Fruit fly (Drosophila melanogaster): ENCODE results near the gene lectin-24Db.

lectin-24Db gene

DNA sequence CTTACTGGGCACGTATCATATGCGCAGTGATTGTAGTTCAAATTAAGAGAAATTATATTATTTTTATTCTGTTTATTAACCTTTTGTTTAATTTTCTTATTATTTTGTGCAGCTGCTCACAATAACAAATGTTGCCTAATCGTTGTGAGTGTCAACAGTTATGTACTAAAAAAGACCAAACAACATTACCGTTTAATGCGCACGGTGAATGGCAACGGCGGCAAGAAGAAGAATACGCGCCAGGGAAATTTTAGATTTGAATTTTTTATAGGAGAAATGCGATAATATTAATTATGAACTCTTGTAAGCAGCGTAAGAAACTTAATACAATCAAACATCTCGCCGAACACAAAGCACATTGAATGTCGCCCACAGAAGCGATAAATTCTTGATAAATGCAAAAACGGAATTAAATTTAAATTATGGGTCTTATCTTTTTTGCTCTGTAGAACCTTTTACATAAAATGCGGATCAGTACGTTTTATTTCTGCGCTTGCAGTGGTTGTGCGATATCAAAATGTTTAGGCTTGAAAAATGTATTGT, at the start of gene lectin-24Db, which contains the start of gene Tbcc:
Gene lectin-24Db (plus strand): TSS at position 493 of the 543 bp plus-strand sequence.
Gene Tbcc (minus strand): TSS at position 163 of the 543 bp plus-strand sequence.
- TF ChIP-seq CG17801 (GFP tag; optimal IDR thresholded peaks at IDR 0.05; ENCODE audit: partially characterized antibody): no peak

DNA sequence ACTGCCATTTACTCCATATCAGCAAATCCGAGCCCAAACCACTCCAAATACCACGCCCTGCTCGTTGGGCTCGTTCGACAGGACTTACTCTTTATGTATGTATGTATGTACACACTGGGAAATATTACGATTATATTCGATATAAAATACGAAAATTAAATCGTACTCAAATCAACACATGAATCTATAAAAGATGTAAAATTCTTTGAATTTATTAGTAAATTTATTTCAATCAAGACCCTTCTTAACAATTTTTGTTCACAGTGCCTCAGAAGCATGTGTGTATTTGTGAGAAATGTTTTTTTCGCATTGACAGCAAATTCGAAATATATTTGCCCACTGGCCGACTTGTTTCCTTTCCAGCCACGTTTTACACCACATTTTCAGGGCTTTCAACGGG, 41.6 kb upstream of the lectin-24Db start:
- no peak for TF ChIP-seq CG17801 (GFP tag; optimal IDR thresholded peaks at IDR 0.05; ENCODE audit: partially characterized antibody)

dm6 chr2L:4148979-4149378, 38.9 kb upstream of the lectin-24Db start, which contains the start of gene CG2955:
TSS of gene CG2955 (plus strand) at chr2L:4149279.
- TF ChIP-seq CG17801 (GFP tag; optimal IDR thresholded peaks at IDR 0.05; ENCODE audit: partially characterized antibody): no peak

- no peak for TF ChIP-seq CG17801 (GFP tag; optimal IDR thresholded peaks at IDR 0.05; ENCODE audit: partially characterized antibody)
Measured at dm6 chr2L:4166034-4166433, 21.9 kb upstream of the lectin-24Db start, which contains the start of gene Or24a. TSS of gene Or24a (minus strand) at chr2L:4166134.

dm6 chr2L:4179386-4179785, 8.5 kb upstream of the lectin-24Db start:
- TF ChIP-seq CG17801 (GFP tag; optimal IDR thresholded peaks at IDR 0.05; ENCODE audit: partially characterized antibody): no peak

DNA sequence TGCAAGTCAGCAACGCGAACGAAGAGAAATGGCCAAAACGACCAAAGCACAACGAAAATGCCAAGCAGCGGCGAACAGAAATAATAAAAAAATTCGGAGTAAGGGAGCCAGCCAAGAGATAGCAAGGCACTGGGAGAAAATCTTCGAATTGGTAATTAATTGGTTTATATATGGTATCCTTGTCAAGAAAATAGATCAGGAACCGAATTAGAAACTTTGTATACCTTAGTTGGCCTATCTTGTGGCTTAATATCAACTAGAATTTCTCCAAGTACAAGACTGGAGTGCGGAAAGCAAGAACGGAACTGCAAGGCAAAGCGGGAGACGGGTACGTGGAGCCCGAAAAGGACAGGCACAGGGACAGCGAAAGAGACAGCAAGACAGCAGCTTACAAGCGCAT, 8.0 kb upstream of the lectin-24Db start:
- TF ChIP-seq CG17801 (GFP tag; optimal IDR thresholded peaks at IDR 0.05; ENCODE audit: partially characterized antibody): no peak

dm6 chr2L:4185269-4186024, 2.5 kb upstream of the lectin-24Db start:
- TF ChIP-seq CG17801 (GFP tag; optimal IDR thresholded peaks at IDR 0.05; ENCODE audit: partially characterized antibody): peak; percentile 44

DNA sequence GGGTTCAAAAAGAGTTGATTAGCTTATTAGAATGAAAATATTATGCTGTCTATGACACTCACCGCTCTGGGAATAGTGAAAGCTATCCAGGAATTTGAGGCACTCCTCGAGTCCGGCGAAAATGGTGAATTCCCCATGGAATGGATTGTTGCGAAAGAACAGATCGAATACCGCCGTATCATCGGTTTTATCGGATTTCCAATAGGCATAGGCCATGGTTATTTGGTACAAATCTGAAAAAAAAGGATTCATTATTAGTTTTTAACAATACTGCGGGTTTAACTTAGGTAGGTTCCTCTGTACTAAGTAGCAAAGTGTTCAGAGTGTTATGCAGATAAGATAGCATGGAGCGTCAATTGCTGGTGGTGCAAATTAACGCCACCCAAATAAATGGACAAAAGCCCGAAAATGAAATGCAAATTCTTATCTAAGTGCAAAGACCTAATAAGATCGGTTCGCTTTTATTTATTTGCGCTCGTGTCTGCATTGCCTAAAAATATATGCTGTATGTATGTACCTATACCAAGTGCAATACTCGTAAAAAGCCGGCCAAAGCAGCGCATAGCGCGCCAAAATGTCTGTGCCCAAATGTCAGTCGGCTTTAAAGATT, 7.9 kb downstream of the lectin-24Db start:
- TF ChIP-seq CG17801 (GFP tag; optimal IDR thresholded peaks at IDR 0.05; ENCODE audit: partially characterized antibody): no peak

- TF ChIP-seq CG17801 (GFP tag; optimal IDR thresholded peaks at IDR 0.05; ENCODE audit: partially characterized antibody): no peak
Measured at dm6 chr2L:4196347-4197142, 8.6 kb downstream of the lectin-24Db start.

DNA sequence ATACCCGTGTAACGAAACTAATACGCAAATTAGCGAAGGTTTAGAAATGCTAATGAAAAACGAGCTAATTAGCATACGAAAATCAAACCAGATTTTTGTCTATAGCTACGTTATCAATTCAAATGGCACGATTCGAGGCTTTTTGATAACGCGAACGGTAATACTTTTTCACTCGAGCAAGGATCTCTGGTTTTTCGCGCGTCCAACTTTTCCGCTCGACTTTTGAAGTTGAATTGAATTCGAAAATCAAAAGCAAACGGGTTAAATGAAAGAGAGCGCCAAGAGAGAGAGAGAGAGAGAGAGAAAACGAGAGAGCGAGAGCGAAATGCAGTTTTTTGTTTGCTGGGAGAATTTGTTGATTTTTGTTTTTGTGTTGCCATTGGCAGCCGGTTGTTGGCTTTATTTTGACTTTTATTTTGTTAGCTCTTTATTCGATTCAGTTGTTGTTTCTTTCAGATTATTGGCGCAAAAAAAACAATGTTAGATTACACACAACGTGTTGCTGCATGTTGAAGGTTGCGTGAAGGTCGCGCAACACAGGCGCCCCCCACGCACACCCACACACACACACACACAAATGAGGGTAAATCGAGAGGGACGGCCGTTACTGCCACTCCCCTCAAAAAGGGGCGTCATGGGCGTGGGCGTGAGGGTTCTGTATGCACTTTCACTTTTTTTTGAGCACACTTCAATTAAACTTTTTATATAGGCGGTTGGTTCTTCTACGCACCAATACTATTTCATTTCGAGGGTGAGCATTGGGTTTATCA, 9.4 kb downstream of the lectin-24Db start:
- TF ChIP-seq CG17801 (GFP tag; optimal IDR thresholded peaks at IDR 0.05; ENCODE audit: partially characterized antibody): peak; percentile 17

DNA sequence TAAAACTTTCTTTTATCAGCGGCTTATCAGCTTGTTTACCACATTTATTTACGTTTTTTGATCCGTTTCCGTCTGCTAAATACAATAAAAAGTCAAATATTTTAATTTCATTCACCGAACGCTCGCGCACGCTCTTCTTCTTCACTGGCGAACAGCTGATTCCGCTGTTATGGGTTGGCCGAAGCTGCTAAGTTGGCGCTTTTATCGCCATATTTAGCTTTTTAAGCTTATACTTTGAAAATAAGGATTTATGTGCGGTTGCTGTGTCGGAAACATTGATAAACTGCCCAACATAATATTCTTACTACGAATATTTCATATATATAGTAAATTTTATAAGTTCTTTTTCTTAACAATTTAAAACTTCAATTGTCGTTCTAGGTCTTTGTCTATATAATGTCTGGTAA, 10.0 kb downstream of the lectin-24Db start, which contains the start of gene Naprt:
Gene Naprt (minus strand): TSS at position 159 of the 407 bp plus-strand sequence.
- no peak for TF ChIP-seq CG17801 (GFP tag; optimal IDR thresholded peaks at IDR 0.05; ENCODE audit: partially characterized antibody)

dm6 chr2L:4211335-4211753, 23.4 kb downstream of the lectin-24Db start:
- no peak for TF ChIP-seq CG17801 (GFP tag; optimal IDR thresholded peaks at IDR 0.05; ENCODE audit: partially characterized antibody)

dm6 chr2L:4218820-4219219, 30.9 kb downstream of the lectin-24Db start:
- TF ChIP-seq CG17801 (GFP tag; optimal IDR thresholded peaks at IDR 0.05; ENCODE audit: partially characterized antibody): no peak

dm6 chr2L:4221354-4222001, 33.6 kb downstream of the lectin-24Db start, which contains the start of gene ft:
TSS of gene ft (minus strand) at chr2L:4221796.
- TF ChIP-seq CG17801 (GFP tag; optimal IDR thresholded peaks at IDR 0.05; ENCODE audit: partially characterized antibody): no peak

Measured in ovary, adult (tissue).